Worm (Caenorhabditis elegans) whole organism, L4 larva: Measurements from ENCODE around the gene Y65A5A.2.

Source experiments
- fkh-10 ChIP-seq: fragments of 150-350 bp; optimal IDR thresholded peaks from 2 replicates; lab custom pipeline; 2014; ENCODE audit warnings: missing biosample characterization, missing genetic modification reagents, missing genetic modification characterization
- fos-1 ChIP-seq: fragments of 150-350 bp; optimal IDR thresholded peaks from 2 replicates; lab custom pipeline; 2014; ENCODE audit warnings: missing biosample characterization, missing genetic modification characterization
- lin-15B ChIP-seq: fragments of 150-350 bp; sonication (generic microtip); optimal IDR thresholded peaks from 3 replicates; lab custom pipeline; 2014; ENCODE audit warnings: missing biosample characterization, missing genetic modification characterization
- mdt-29 ChIP-seq: fragments of 200-800 bp; sonication (Bioruptor generic); IDR thresholded peaks from 2 replicates; pipeline ENCODE4 v1.3.6; 2022; ENCODE audit warnings: missing genetic modification reagents, missing genetic modification characterization, missing compliant biosample characterization
- nhr-111 ChIP-seq: fragments of 200-800 bp; sonication (Bioruptor generic); optimal IDR thresholded peaks from 2 replicates; lab custom pipeline; 2018; ENCODE audit warnings: mild to moderate bottlenecking, missing genetic modification characterization, missing compliant biosample characterization
- nhr-76 ChIP-seq: fragments of 150-350 bp; optimal IDR thresholded peaks from 2 replicates; lab custom pipeline; 2014; ENCODE audit warnings: missing biosample characterization, missing genetic modification characterization
- pha-4 ChIP-seq, 2 experiments: fragments of 150-350 bp in 1 of 2; fragments of 200-800 bp in 1 of 2; sonication (Bioruptor generic) in 1 of 2; IDR thresholded peaks in 1 of 2; optimal IDR thresholded peaks in 1 of 2; 2 replicates each; pipeline versions ENCODE4 v1.3.6 to Lab custom; 2014 to 2022; ENCODE audit warnings: missing genetic modification characterization in 2 of 2, missing genetic modification reagents in 2 of 2, missing biosample characterization in 1 of 2, missing compliant biosample characterization in 1 of 2
- unc-62 ChIP-seq, 3 experiments: fragments of 150-350 bp in 1 of 3; sonication (generic microtip); optimal IDR thresholded peaks in 2 of 3; peaks in 1 of 3; 1 replicate in 1 of 3; 2 replicates in 2 of 3; lab custom pipeline; 2014 to 2017; ENCODE audit warnings: missing biosample characterization in 3 of 3, missing genetic modification characterization in 3 of 3, missing genetic modification reagents in 3 of 3, missing genotype in 1 of 3
- vab-7 ChIP-seq: fragments of 200-800 bp; sonication (Bioruptor generic); IDR thresholded peaks from 2 replicates; pipeline ENCODE4 v1.3.6; 2022; ENCODE audit warnings: missing genetic modification reagents, missing genetic modification characterization, missing compliant biosample characterization

DNA sequence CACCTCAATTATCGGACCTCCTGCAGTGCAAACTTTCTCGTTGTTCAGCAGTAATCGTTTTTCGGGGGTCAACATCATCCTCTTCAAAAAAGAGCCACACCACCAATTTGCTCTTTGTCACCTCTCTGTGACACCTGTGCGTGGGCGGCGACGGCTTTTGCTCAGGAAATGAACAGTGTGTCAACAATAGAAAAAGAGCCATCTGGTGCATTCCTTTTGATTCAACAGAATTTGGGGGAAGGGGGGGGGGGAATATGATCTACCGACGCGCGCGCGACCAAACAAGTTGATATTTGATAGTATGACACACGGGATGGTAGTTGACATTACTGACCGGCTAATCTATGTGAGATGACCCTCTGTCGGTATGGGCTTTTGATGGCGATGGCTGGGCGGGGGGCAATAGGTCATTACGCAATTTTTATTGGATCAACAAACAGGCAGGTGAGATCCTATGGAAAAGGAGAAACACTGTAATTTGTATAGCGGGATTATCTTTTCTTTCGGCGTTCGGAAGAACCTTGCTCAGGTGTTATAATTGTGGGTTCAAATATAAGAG is 1.7 kb upstream of the Y65A5A.2 start:
- TF ChIP-seq nhr-76 (tag; lab: Kevin White, UChicago), result no peak
- no peak for TF ChIP-seq pha-4 (GFP tag; IDR thresholded peaks at IDR 0.05; lab: Robert Waterston, UW)
- no peak for TF ChIP-seq pha-4 (tag; optimal IDR thresholded peaks at IDR 0.05; lab: Kevin White, UChicago)
- TF ChIP-seq fos-1 (tag; lab: Kevin White, UChicago), result no peak
- TF ChIP-seq vab-7 (GFP tag; lab: Robert Waterston, UW), result no peak
- TF ChIP-seq unc-62 (GFP tag; optimal IDR thresholded peaks at IDR 0.05 in 1 of 2; lab: Kevin White, UChicago), result no peak
- TF ChIP-seq unc-62 (tag; optimal IDR thresholded peaks at IDR 0.05; lab: Kevin White, UChicago), result no peak
- no peak for TF ChIP-seq fkh-10
- no peak for TF ChIP-seq nhr-111 (GFP tag; lab: Kevin White, UChicago)
- no peak for TF ChIP-seq lin-15B (tag; lab: Kevin White, UChicago)
- no peak for TF ChIP-seq mdt-29 (GFP tag; lab: Robert Waterston, UW)
